Worm (Caenorhabditis elegans): ENCODE data around the gene Y22D7AL.6.

Y22D7AL.6 gene

ce11 chrIII:1604514-1604976 is at the start of gene Y22D7AL.6:
Gene Y22D7AL.6, plus strand, starts transcription at chrIII:1604926.
- peak; percentile 82 for TF ChIP-seq ceh-36 (tag; optimal IDR thresholded peaks at IDR 0.05)
- peak; percentile 88 for TF ChIP-seq flt-1 (GFP tag; IDR thresholded peaks at IDR 0.05)
- TF ChIP-seq tbx-37 (GFP tag; conservative IDR thresholded peaks at IDR 0.05): peak; percentile 77
- TF ChIP-seq ets-7 (tag; optimal IDR thresholded peaks at IDR 0.05): peak; percentile 66
- peak; percentile 87 for TF ChIP-seq B0310.2 (tag; optimal IDR thresholded peaks at IDR 0.05)
- TF ChIP-seq F13C5.2 (tag; optimal IDR thresholded peaks at IDR 0.05): peak; percentile 75
- no peak for TF ChIP-seq ama-1 (optimal IDR thresholded peaks at IDR 0.05)
- TF ChIP-seq ceh-13 (GFP tag; optimal IDR thresholded peaks at IDR 0.05): peak; percentile 72
- TF ChIP-seq pes-1 (GFP tag; IDR thresholded peaks at IDR 0.05): peak; percentile 92
- TF ChIP-seq tra-4 (tag; optimal IDR thresholded peaks at IDR 0.05): peak; percentile 72
- peak; percentile 96 for TF ChIP-seq hmg-4 (GFP tag; optimal IDR thresholded peaks at IDR 0.05)
- TF ChIP-seq hmbx-1 (tag; optimal IDR thresholded peaks at IDR 0.05): peak; percentile 64
- peak; percentile 89 for TF ChIP-seq sea-1 (GFP tag; conservative IDR thresholded peaks at IDR 0.05)
- peak; percentile 69 for TF ChIP-seq hnd-1 (tag; optimal IDR thresholded peaks at IDR 0.05)
- peak; percentile 75 for TF ChIP-seq aly-1 (tag; optimal IDR thresholded peaks at IDR 0.05)
- TF ChIP-seq tbx-11 (GFP tag; IDR thresholded peaks at IDR 0.05): peak; percentile 78
- TF ChIP-seq scrt-1 (GFP tag; IDR thresholded peaks at IDR 0.05): peak; percentile 93

- no peak for TF ChIP-seq tbx-37 (GFP tag; conservative IDR thresholded peaks at IDR 0.05)
Observed at ce11 chrIII:1558441-1559159, 46.1 kb upstream of the Y22D7AL.6 start, which contains the start of the genes eelo-1 and Y67D2.2. Gene eelo-1, minus strand, starts transcription at chrIII:1558529. Gene Y67D2.2, plus strand, starts transcription at chrIII:1558800.

- TF ChIP-seq ceh-13 (GFP tag; optimal IDR thresholded peaks at IDR 0.05) (no peak), tbx-37 (GFP tag; conservative IDR thresholded peaks at IDR 0.05) (no peak), ceh-36 (tag; optimal IDR thresholded peaks at IDR 0.05) (no peak), hmg-4 (GFP tag; optimal IDR thresholded peaks at IDR 0.05) (no peak), ama-1 (optimal IDR thresholded peaks at IDR 0.05) (no peak), hnd-1 (tag; optimal IDR thresholded peaks at IDR 0.05) (no peak), flt-1 (GFP tag; IDR thresholded peaks at IDR 0.05) (no peak), hmbx-1 (tag; optimal IDR thresholded peaks at IDR 0.05) (no peak), F13C5.2 (tag; optimal IDR thresholded peaks at IDR 0.05) (no peak), scrt-1 (GFP tag; IDR thresholded peaks at IDR 0.05) (no peak)
Observed at ce11 chrIII:1570006-1570405, 34.7 kb upstream of the Y22D7AL.6 start, which contains the start of gene rep-1. Gene rep-1, plus strand, starts transcription at chrIII:1570306.

ce11 chrIII:1575651-1576050 is 29.1 kb upstream of the Y22D7AL.6 start:
- no peak for TF ChIP-seq F13C5.2 (tag; optimal IDR thresholded peaks at IDR 0.05)
- TF ChIP-seq sea-1 (GFP tag; conservative IDR thresholded peaks at IDR 0.05): no peak
- TF ChIP-seq tbx-11 (GFP tag; IDR thresholded peaks at IDR 0.05): no peak
- no peak for TF ChIP-seq ceh-36 (tag; optimal IDR thresholded peaks at IDR 0.05)
- TF ChIP-seq B0310.2 (tag; optimal IDR thresholded peaks at IDR 0.05): no peak
- TF ChIP-seq scrt-1 (GFP tag; IDR thresholded peaks at IDR 0.05): no peak
- TF ChIP-seq hmbx-1 (tag; optimal IDR thresholded peaks at IDR 0.05): no peak
- no peak for TF ChIP-seq ceh-13 (GFP tag; optimal IDR thresholded peaks at IDR 0.05)
- no peak for TF ChIP-seq ama-1 (optimal IDR thresholded peaks at IDR 0.05)
- no peak for TF ChIP-seq hmg-4 (GFP tag; optimal IDR thresholded peaks at IDR 0.05)
- no peak for TF ChIP-seq tbx-37 (GFP tag; conservative IDR thresholded peaks at IDR 0.05)
- no peak for TF ChIP-seq ets-7 (tag; optimal IDR thresholded peaks at IDR 0.05)

- no peak for TF ChIP-seq hnd-1 (tag; optimal IDR thresholded peaks at IDR 0.05)
- TF ChIP-seq hmg-4 (GFP tag; optimal IDR thresholded peaks at IDR 0.05): no peak
- TF ChIP-seq flt-1 (GFP tag; IDR thresholded peaks at IDR 0.05): no peak
- TF ChIP-seq ets-7 (tag; optimal IDR thresholded peaks at IDR 0.05): no peak
- no peak for TF ChIP-seq tra-4 (tag; optimal IDR thresholded peaks at IDR 0.05)
- no peak for TF ChIP-seq B0310.2 (tag; optimal IDR thresholded peaks at IDR 0.05)
- TF ChIP-seq F13C5.2 (tag; optimal IDR thresholded peaks at IDR 0.05): no peak
- TF ChIP-seq ama-1 (optimal IDR thresholded peaks at IDR 0.05): no peak
- no peak for TF ChIP-seq sea-1 (GFP tag; conservative IDR thresholded peaks at IDR 0.05)
- no peak for TF ChIP-seq scrt-1 (GFP tag; IDR thresholded peaks at IDR 0.05)
- TF ChIP-seq ceh-13 (GFP tag; optimal IDR thresholded peaks at IDR 0.05): no peak
Observed at ce11 chrIII:1576451-1576850, 28.3 kb upstream of the Y22D7AL.6 start, which contains the start of gene Y22D7AL.7. Gene Y22D7AL.7, plus strand, starts transcription at chrIII:1576751.

ce11 chrIII:1578566-1578965 is 26.2 kb upstream of the Y22D7AL.6 start:
- TF ChIP-seq hmg-4 (GFP tag; optimal IDR thresholded peaks at IDR 0.05) (no peak), ceh-36 (tag; optimal IDR thresholded peaks at IDR 0.05) (no peak)

ce11 chrIII:1579001-1579400 is 25.7 kb upstream of the Y22D7AL.6 start:
- TF ChIP-seq pes-1 (GFP tag; IDR thresholded peaks at IDR 0.05) (no peak), ets-7 (tag; optimal IDR thresholded peaks at IDR 0.05) (no peak), hmg-4 (GFP tag; optimal IDR thresholded peaks at IDR 0.05) (no peak), hnd-1 (tag; optimal IDR thresholded peaks at IDR 0.05) (no peak), B0310.2 (tag; optimal IDR thresholded peaks at IDR 0.05) (no peak), ceh-13 (GFP tag; optimal IDR thresholded peaks at IDR 0.05) (no peak), flt-1 (GFP tag; IDR thresholded peaks at IDR 0.05) (no peak), tbx-11 (GFP tag; IDR thresholded peaks at IDR 0.05) (no peak), tra-4 (tag; optimal IDR thresholded peaks at IDR 0.05) (no peak), sea-1 (GFP tag; conservative IDR thresholded peaks at IDR 0.05) (no peak), scrt-1 (GFP tag; IDR thresholded peaks at IDR 0.05) (no peak), F13C5.2 (tag; optimal IDR thresholded peaks at IDR 0.05) (no peak), tbx-37 (GFP tag; conservative IDR thresholded peaks at IDR 0.05) (no peak), ceh-36 (tag; optimal IDR thresholded peaks at IDR 0.05) (no peak), hmbx-1 (tag; optimal IDR thresholded peaks at IDR 0.05) (no peak)

Measured in whole organism, early embryonic.